Fruit fly (Drosophila melanogaster) whole organism, embryonic: ENCODE data around the gene capu.
A peak's percentile ranks its signal among the peaks of the same experiment; 100 is the strongest.

Experiments
- Antp ChIP-seq: fragments of 200-800 bp; sonication (Bioruptor generic); optimal IDR thresholded peaks from 3 replicates; lab custom pipeline; 2016; ENCODE audit warnings: missing biosample characterization, missing genetic modification characterization
- CG10209 ChIP-seq: fragments of 200-800 bp; sonication (Bioruptor generic); optimal IDR thresholded peaks from 3 replicates; lab custom pipeline; 2017; ENCODE audit warnings: missing biosample characterization, mild to moderate bottlenecking, missing genetic modification characterization, missing genetic modification reagents
- CG10267 ChIP-seq: fragments of 200-800 bp; sonication (Bioruptor generic); optimal IDR thresholded peaks from 2 replicates; lab custom pipeline; 2018; ENCODE audit warnings: missing biosample characterization, mild to moderate bottlenecking, missing genetic modification characterization, moderate library complexity
- CG12236 ChIP-seq: fragments of 200-800 bp; sonication (Bioruptor generic); optimal IDR thresholded peaks from 2 replicates; lab custom pipeline; 2016; ENCODE audit warnings: missing biosample characterization, missing genetic modification characterization
- CG12391 ChIP-seq: fragments of 200-800 bp; sonication (Bioruptor generic); optimal IDR thresholded peaks from 3 replicates; lab custom pipeline; 2018; ENCODE audit warnings: missing biosample characterization, mild to moderate bottlenecking, missing genetic modification characterization, moderate library complexity
- CG13424 ChIP-seq: fragments of 200-800 bp; sonication (Bioruptor generic); optimal IDR thresholded peaks from 2 replicates; lab custom pipeline; 2019; ENCODE audit warnings: missing biosample characterization, mild to moderate bottlenecking, missing genetic modification characterization, moderate library complexity
- CG14441 ChIP-seq: fragments of 200-800 bp; sonication (Bioruptor generic); IDR thresholded peaks from 2 replicates; pipeline ENCODE4 v1.3.6; 2022; ENCODE audit warnings: missing biosample characterization, missing genetic modification characterization
- CG16813 ChIP-seq: fragments of 200-800 bp; sonication (Bioruptor generic); IDR thresholded peaks from 3 replicates; pipeline ENCODE4 v1.3.6; 2022; ENCODE audit warnings: missing biosample characterization, missing genetic modification characterization; ENCODE audit not compliant: partially characterized antibody
- CG32767 ChIP-seq: fragments of 200-800 bp; sonication (Bioruptor generic); IDR thresholded peaks from 2 replicates; pipeline ENCODE4 v1.3.6; 2022; ENCODE audit warnings: missing biosample characterization, missing genetic modification characterization
- CG32772 ChIP-seq: fragments of 200-800 bp; sonication (Bioruptor generic); IDR thresholded peaks from 2 replicates; pipeline ENCODE4 v1.3.6; 2022; ENCODE audit warnings: missing biosample characterization, missing genetic modification characterization
- CG4707 ChIP-seq: fragments of 200-800 bp; sonication (Bioruptor generic); optimal IDR thresholded peaks from 2 replicates; lab custom pipeline; 2018; ENCODE audit warnings: missing biosample characterization, mild to moderate bottlenecking, missing genetic modification characterization, moderate library complexity
- CG6254 ChIP-seq: fragments of 200-800 bp; sonication (Bioruptor generic); optimal IDR thresholded peaks from 3 replicates; lab custom pipeline; 2017; ENCODE audit warnings: mild to moderate bottlenecking, missing biosample characterization, missing genetic modification reagents, missing genetic modification characterization
- CG6813 ChIP-seq: fragments of 200-800 bp; sonication (Bioruptor generic); optimal IDR thresholded peaks from 2 replicates; lab custom pipeline; 2017; ENCODE audit warnings: missing biosample characterization, missing genetic modification characterization, mild to moderate bottlenecking, moderate library complexity, missing genetic modification reagents
- CG7786 ChIP-seq: fragments of 200-800 bp; sonication (Bioruptor generic); optimal IDR thresholded peaks from 2 replicates; lab custom pipeline; 2016; ENCODE audit warnings: missing biosample characterization, missing genetic modification characterization
- CG8089 ChIP-seq: fragments of 200-800 bp; sonication (Bioruptor generic); optimal IDR thresholded peaks from 3 replicates; lab custom pipeline; 2016; ENCODE audit warnings: missing biosample characterization, missing genetic modification characterization
- CG9817 ChIP-seq: fragments of 200-800 bp; sonication (Bioruptor generic); optimal IDR thresholded peaks from 2 replicates; lab custom pipeline; 2018; ENCODE audit warnings: missing biosample characterization, mild to moderate bottlenecking, missing genetic modification characterization, moderate library complexity
- Hmr ChIP-seq: fragments of 200-800 bp; sonication (Bioruptor generic); optimal IDR thresholded peaks from 3 replicates; lab custom pipeline; 2017; ENCODE audit warnings: mild to moderate bottlenecking, missing biosample characterization, missing genetic modification reagents, missing genetic modification characterization
- Hr39 ChIP-seq: fragments of >200 bp; optimal IDR thresholded peaks from 2 replicates; lab custom pipeline; 2017
- Lpt ChIP-seq: fragments of >200 bp; optimal IDR thresholded peaks from 2 replicates; lab custom pipeline; 2018; ENCODE audit warnings: missing biosample characterization, missing genetic modification characterization
- Neu2 ChIP-seq: fragments of 200-800 bp; sonication (Bioruptor generic); optimal IDR thresholded peaks from 3 replicates; lab custom pipeline; 2016; ENCODE audit warnings: missing biosample characterization, missing genetic modification characterization, borderline replicate concordance
- Nf-YA ChIP-seq: fragments of 200-800 bp; sonication (Bioruptor generic); IDR thresholded peaks from 2 replicates; pipeline ENCODE4 v1.3.6; 2022; ENCODE audit warnings: missing biosample characterization, missing genetic modification characterization
- Nf-YC ChIP-seq: fragments of 200-800 bp; optimal IDR thresholded peaks from 3 replicates; lab custom pipeline; 2019; ENCODE audit warnings: missing biosample characterization, mild to moderate bottlenecking, missing genetic modification characterization, moderate library complexity
- Scr ChIP-seq: fragments of 200-800 bp; sonication (Bioruptor generic); IDR thresholded peaks from 2 replicates; pipeline ENCODE4 v1.3.6; 2022; ENCODE audit warnings: missing biosample characterization, missing genetic modification characterization; ENCODE audit not compliant: partially characterized antibody
- Trl ChIP-seq, 3 experiments: fragments of >200 bp in 2 of 3; fragments of 200-800 bp in 1 of 3; sonication (Bioruptor generic) in 1 of 3; optimal IDR thresholded peaks; 2 replicates in 1 of 3; 3 replicates in 2 of 3; lab custom pipeline; 2016 to 2017; ENCODE audit warnings: missing biosample characterization in 1 of 3, missing genetic modification characterization in 1 of 3
- Xbp1 ChIP-seq: fragments of 200-800 bp; sonication (Bioruptor generic); optimal IDR thresholded peaks from 3 replicates; lab custom pipeline; 2016; ENCODE audit warnings: missing biosample characterization, mild to moderate bottlenecking, missing genetic modification characterization
- Xrp1 ChIP-seq: fragments of 200-800 bp; sonication (Bioruptor generic); IDR thresholded peaks from 2 replicates; pipeline ENCODE4 v1.3.6; 2022; ENCODE audit warnings: missing biosample characterization, missing genetic modification characterization
- YL-1 ChIP-seq: fragments of 200-800 bp; sonication (Bioruptor generic); optimal IDR thresholded peaks from 3 replicates; lab custom pipeline; 2017; ENCODE audit warnings: missing biosample characterization, mild to moderate bottlenecking, missing genetic modification characterization
- al ChIP-seq: fragments of 200-800 bp; sonication (Bioruptor generic); IDR thresholded peaks from 2 replicates; pipeline ENCODE4 v1.3.6; 2022; ENCODE audit warnings: missing biosample characterization, missing genetic modification characterization
- az2 ChIP-seq: fragments of 200-800 bp; sonication (Bioruptor generic); optimal IDR thresholded peaks from 3 replicates; lab custom pipeline; 2016; ENCODE audit warnings: missing biosample characterization, missing genetic modification characterization
- bab2 ChIP-seq: fragments of 200-800 bp; sonication (Bioruptor generic); optimal IDR thresholded peaks from 2 replicates; lab custom pipeline; 2016; ENCODE audit warnings: missing biosample characterization, missing genetic modification characterization
- bowl ChIP-seq: fragments of 200-800 bp; sonication (Bioruptor generic); IDR thresholded peaks from 2 replicates; pipeline ENCODE4 v1.3.6; 2022; ENCODE audit warnings: missing biosample characterization, missing genetic modification characterization
- ci ChIP-seq: fragments of 200-800 bp; sonication (Bioruptor generic); IDR thresholded peaks from 3 replicates; pipeline ENCODE4 v1.3.6; 2022; ENCODE audit warnings: missing biosample characterization, missing genetic modification characterization
- ems ChIP-seq: fragments of 200-800 bp; sonication (Bioruptor generic); optimal IDR thresholded peaks from 3 replicates; lab custom pipeline; 2016; ENCODE audit warnings: missing biosample characterization, missing genetic modification characterization
- fru ChIP-seq: fragments of >200 bp; optimal IDR thresholded peaks from 2 replicates; lab custom pipeline; 2017
- gce ChIP-seq: fragments of 200-800 bp; sonication (Bioruptor generic); IDR thresholded peaks from 3 replicates; pipeline ENCODE4 v1.3.6; 2022; ENCODE audit warnings: missing biosample characterization, missing genetic modification characterization
- gro ChIP-seq: fragments of 200-800 bp; sonication (Bioruptor generic); optimal IDR thresholded peaks from 2 replicates; lab custom pipeline; 2016; ENCODE audit warnings: missing biosample characterization, missing genetic modification characterization
- jigr1 ChIP-seq: fragments of 200-800 bp; sonication (Bioruptor generic); IDR thresholded peaks from 3 replicates; pipeline ENCODE4 v1.3.6; 2022; ENCODE audit warnings: missing biosample characterization, missing genetic modification characterization
- lov ChIP-seq, 2 experiments: fragments of 200-800 bp in 1 of 2; fragments of >200 bp in 1 of 2; sonication (Bioruptor generic) in 1 of 2; IDR thresholded peaks in 1 of 2; optimal IDR thresholded peaks in 1 of 2; 2 replicates in 1 of 2; 3 replicates in 1 of 2; pipeline versions ENCODE4 v1.3.6 to Lab custom; 2017 to 2022; ENCODE audit warnings: missing biosample characterization in 1 of 2, missing genetic modification characterization in 1 of 2
- mam ChIP-seq: fragments of 200-800 bp; sonication (Bioruptor generic); optimal IDR thresholded peaks from 3 replicates; lab custom pipeline; 2016; ENCODE audit warnings: missing biosample characterization, missing genetic modification characterization
- nmo ChIP-seq: fragments of 200-800 bp; sonication (Bioruptor generic); optimal IDR thresholded peaks from 2 replicates; lab custom pipeline; 2018; ENCODE audit warnings: missing biosample characterization, mild to moderate bottlenecking, missing genetic modification characterization, moderate library complexity
- odd ChIP-seq: fragments of 200-800 bp; sonication (Bioruptor generic); optimal IDR thresholded peaks from 2 replicates; lab custom pipeline; 2017; ENCODE audit warnings: missing biosample characterization, mild to moderate bottlenecking, missing genetic modification characterization
- org-1 ChIP-seq: fragments of 200-800 bp; sonication (Bioruptor generic); optimal IDR thresholded peaks from 2 replicates; lab custom pipeline; 2017; ENCODE audit warnings: missing biosample characterization, missing genetic modification characterization
- pan ChIP-seq, 4 experiments: fragments of >200 bp in 3 of 4; fragments of 200-800 bp in 1 of 4; sonication (Bioruptor generic) in 1 of 4; optimal IDR thresholded peaks in 3 of 4; IDR thresholded peaks in 1 of 4; 2 replicates each; pipeline versions ENCODE4 v1.3.6 to Lab custom; 2017 to 2022; ENCODE audit warnings: missing biosample characterization in 2 of 4, missing genetic modification characterization in 2 of 4, mixed read lengths in 1 of 4
- ro ChIP-seq: fragments of 200-800 bp; sonication (Bioruptor generic); IDR thresholded peaks from 2 replicates; pipeline ENCODE4 v1.3.6; 2022; ENCODE audit warnings: missing biosample characterization, missing genetic modification characterization
- sens ChIP-seq: fragments of 200-800 bp; sonication (Bioruptor generic); peaks from one replicate; lab custom pipeline; 2016; ENCODE audit warnings: missing biosample characterization, missing genetic modification characterization
- seq ChIP-seq: fragments of 200-800 bp; sonication (Bioruptor generic); IDR thresholded peaks from 2 replicates; pipeline ENCODE4 v1.3.6; 2022; ENCODE audit warnings: missing biosample characterization, missing genetic modification characterization
- tio ChIP-seq: fragments of 200-800 bp; sonication (Bioruptor generic); optimal IDR thresholded peaks from 2 replicates; lab custom pipeline; 2017; ENCODE audit warnings: missing biosample characterization, missing genetic modification characterization, inconsistent platforms
- tna ChIP-seq: fragments of 200-800 bp; sonication (Bioruptor generic); IDR thresholded peaks from 2 replicates; pipeline ENCODE4 v1.3.6; 2022; ENCODE audit warnings: missing biosample characterization, missing genetic modification characterization; ENCODE audit not compliant: partially characterized antibody
- wek ChIP-seq: fragments of 200-800 bp; sonication (Bioruptor generic); optimal IDR thresholded peaks from 3 replicates; lab custom pipeline; 2018; ENCODE audit warnings: missing biosample characterization, mild to moderate bottlenecking, missing genetic modification characterization, moderate library complexity
- zen2 ChIP-seq: fragments of 200-800 bp; sonication (Bioruptor generic); IDR thresholded peaks from 3 replicates; pipeline ENCODE4 v1.3.6; 2022; ENCODE audit warnings: missing biosample characterization, missing genetic modification characterization; ENCODE audit not compliant: partially characterized antibody

Gene capu

DNA sequence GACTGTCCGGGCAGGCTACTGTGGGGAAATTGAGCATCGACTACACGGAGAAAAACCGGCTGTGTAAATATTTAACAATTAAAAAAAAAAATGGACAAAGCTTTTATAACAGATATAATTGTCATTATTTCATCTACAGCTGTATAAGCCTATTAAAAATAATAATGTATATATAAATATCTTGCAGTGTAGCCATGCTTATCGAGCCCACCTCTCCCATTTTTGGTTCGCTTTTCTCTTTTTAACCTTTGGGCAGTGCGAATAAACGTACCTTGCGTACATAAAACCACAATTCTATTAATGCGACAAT lies 5.9 kb downstream of the capu start:
- TF ChIP-seq seq (GFP tag; lab: Robert Waterston, UW) (peak; percentile 74), az2 (GFP tag; lab: Kevin White, UChicago) (peak; percentile 63), jigr1 (GFP tag; lab: Robert Waterston, UW) (no peak), ro (no peak), zen2 (no peak), nmo (GFP tag; lab: Kevin White, UChicago) (peak; percentile 68), odd (GFP tag; lab: Kevin White, UChicago) (peak; percentile 41), CG7786 (GFP tag; lab: Kevin White, UChicago) (no peak), sens (GFP tag; lab: Kevin White, UChicago) (peak; percentile 67), CG4707 (GFP tag; lab: Kevin White, UChicago) (no peak), CG16813 (GFP tag; lab: Robert Waterston, UW) (no peak), ci (GFP tag; lab: Robert Waterston, UW) (no peak; the same call in 1 of the 3 replicates), Xrp1 (GFP tag; lab: Robert Waterston, UW) (peak; percentile 73), Nf-YC (tag; lab: Kevin White, UChicago) (no peak), fru (lab: Kevin White, UChicago) (no peak), Scr (GFP tag; lab: Robert Waterston, UW) (no peak), ems (GFP tag; lab: Kevin White, UChicago) (peak; percentile 32), wek (GFP tag; lab: Kevin White, UChicago) (no peak), Trl (optimal IDR thresholded peaks at IDR 0.05; lab: Kevin White, UChicago) (no peak), Trl (GFP tag; optimal IDR thresholded peaks at IDR 0.05; lab: Kevin White, UChicago) (no peak), CG10267 (no peak), CG8089 (no peak), lov (optimal IDR thresholded peaks at IDR 0.05; lab: Kevin White, UChicago) (no peak), lov (GFP tag; IDR thresholded peaks at IDR 0.05; lab: Robert Waterston, UW) (no peak), Neu2 (GFP tag; lab: Kevin White, UChicago) (no peak), tna (no peak), CG13424 (peak; percentile 64), gro (no peak), bab2 (GFP tag; lab: Kevin White, UChicago) (peak; percentile 32), Nf-YA (GFP tag; lab: Robert Waterston, UW) (peak; percentile 52), YL-1 (GFP tag; lab: Kevin White, UChicago) (no peak), CG6254 (peak; percentile 12), Antp (no peak), Hmr (GFP tag; lab: Kevin White, UChicago) (peak; percentile 73), Hr39 (lab: Kevin White, UChicago) (no peak), bowl (GFP tag; lab: Robert Waterston, UW) (0 out of 2 replicates have a peak, but pooled peaks have one; percentile 41), CG9817 (peak; percentile 72), Xbp1 (peak; percentile 63), CG32767 (peak; percentile 65), org-1 (peak; percentile 55), pan (optimal IDR thresholded peaks at IDR 0.05; lab: Kevin White, UChicago) (no peak), pan (GFP tag; optimal IDR thresholded peaks at IDR 0.05 in 1 of 2, IDR thresholded peaks at IDR 0.05 in 1 of 2) (peak in 1 of 2 experiments; percentile 83), CG14441 (GFP tag; lab: Robert Waterston, UW) (peak; percentile 75), al (peak; percentile 74), Lpt (GFP tag; lab: Kevin White, UChicago) (no peak), CG12391 (tag; lab: Kevin White, UChicago) (peak; percentile 58), CG32772 (GFP tag; lab: Robert Waterston, UW) (peak; percentile 65), tio (GFP tag; lab: Kevin White, UChicago) (peak; percentile 55), CG12236 (no peak), CG6813 (GFP tag; lab: Kevin White, UChicago) (peak; percentile 37), mam (GFP tag; lab: Kevin White, UChicago) (peak; percentile 66), gce (GFP tag; lab: Robert Waterston, UW) (peak; percentile 51; the same call in 1 of the 3 replicates), CG10209 (GFP tag; lab: Kevin White, UChicago) (peak; percentile 58)
